Fruit fly (Drosophila melanogaster): ENCODE measurements around the gene CG4907.

DNA sequence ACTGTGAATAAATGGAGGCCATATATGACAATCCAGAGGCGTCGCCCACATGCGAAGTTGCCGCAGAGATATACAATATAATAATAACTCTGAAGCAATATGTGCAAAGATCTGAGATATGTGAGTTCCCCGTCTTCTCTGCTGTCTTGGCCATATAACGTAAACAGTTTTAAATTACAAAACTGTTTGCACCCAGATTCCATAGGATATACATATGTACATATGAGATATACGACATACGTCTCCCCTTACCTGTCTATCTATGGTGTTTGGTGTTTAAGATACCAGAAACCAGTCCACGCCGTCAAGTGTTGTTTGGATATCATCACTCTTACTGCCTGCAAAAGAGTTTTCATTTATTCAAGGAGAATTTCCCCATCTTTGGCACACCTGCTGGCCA is 45.7 kb upstream of the CG4907 start:
- no peak for TF ChIP-seq CG9948 (tag; optimal IDR thresholded peaks at IDR 0.05)
- no peak for TF ChIP-seq Pif1A (GFP tag; optimal IDR thresholded peaks at IDR 0.05)
- no peak for TF ChIP-seq CG8159 (tag; optimal IDR thresholded peaks at IDR 0.05)
- no peak for TF ChIP-seq CG8301 (tag; optimal IDR thresholded peaks at IDR 0.05)
- TF ChIP-seq Pif1B (GFP tag; optimal IDR thresholded peaks at IDR 0.05), result no peak
- no peak for TF ChIP-seq EcR (GFP tag; optimal IDR thresholded peaks at IDR 0.05)
- no peak for TF ChIP-seq Ets98B (GFP tag; IDR thresholded peaks at IDR 0.05)
- TF ChIP-seq CG32121 (GFP tag; IDR thresholded peaks at IDR 0.05), result peak; percentile 29; the same call in 1 of the 2 replicates
- TF ChIP-seq CG15710 (tag; optimal IDR thresholded peaks at IDR 0.05), result no peak
